Fruit fly (Drosophila melanogaster) whole organism, embryonic: ENCODE measurements around the gene Vm26Ab.
A peak's percentile ranks its signal among the peaks of the same experiment; 100 is the strongest.

ENCODE experiments used
- ATbp ChIP-seq: fragments of 200-800 bp; sonication (Bioruptor generic); optimal IDR thresholded peaks from 2 replicates; lab custom pipeline; 2017; ENCODE audit warnings: missing biosample characterization, mild to moderate bottlenecking, missing genetic modification characterization, missing genetic modification reagents
- CG10654 ChIP-seq: fragments of 200-800 bp; sonication (Bioruptor generic); optimal IDR thresholded peaks from 2 replicates; lab custom pipeline; 2016; ENCODE audit warnings: missing biosample characterization, missing genetic modification characterization
- CG10979 ChIP-seq: fragments of 200-800 bp; sonication (Bioruptor generic); optimal IDR thresholded peaks from 2 replicates; lab custom pipeline; 2018; ENCODE audit warnings: missing biosample characterization, mild to moderate bottlenecking, missing genetic modification characterization, moderate library complexity
- CG12104 ChIP-seq: fragments of 200-800 bp; sonication (Bioruptor generic); optimal IDR thresholded peaks from 3 replicates; lab custom pipeline; 2016; ENCODE audit warnings: missing biosample characterization, missing genetic modification characterization
- CG12155 ChIP-seq: fragments of 200-800 bp; sonication (Bioruptor generic); optimal IDR thresholded peaks from 3 replicates; lab custom pipeline; 2016; ENCODE audit warnings: missing biosample characterization, missing genetic modification characterization
- CG1233 ChIP-seq: fragments of 200-800 bp; sonication (Bioruptor generic); optimal IDR thresholded peaks from 4 replicates; lab custom pipeline; 2018; ENCODE audit warnings: missing biosample characterization, mild to moderate bottlenecking, missing genetic modification characterization
- CG12391 ChIP-seq: fragments of 200-800 bp; sonication (Bioruptor generic); optimal IDR thresholded peaks from 3 replicates; lab custom pipeline; 2018; ENCODE audit warnings: missing biosample characterization, mild to moderate bottlenecking, missing genetic modification characterization, moderate library complexity
- CG12659 ChIP-seq: fragments of 200-800 bp; sonication (Bioruptor generic); optimal IDR thresholded peaks from 3 replicates; lab custom pipeline; 2017; ENCODE audit warnings: mild to moderate bottlenecking, missing biosample characterization, missing genetic modification reagents, missing genetic modification characterization
- CG13775 ChIP-seq: fragments of 200-800 bp; sonication (Bioruptor generic); optimal IDR thresholded peaks from 3 replicates; lab custom pipeline; 2017; ENCODE audit warnings: missing biosample characterization, mild to moderate bottlenecking, missing genetic modification characterization
- CG13894 ChIP-seq: fragments of 200-800 bp; sonication (Bioruptor generic); optimal IDR thresholded peaks from 3 replicates; lab custom pipeline; 2018; ENCODE audit warnings: missing biosample characterization, mild to moderate bottlenecking, missing genetic modification characterization, moderate library complexity
- CG14710 ChIP-seq: fragments of 200-800 bp; sonication (Bioruptor generic); optimal IDR thresholded peaks from 3 replicates; lab custom pipeline; 2019; ENCODE audit warnings: missing biosample characterization, mild to moderate bottlenecking, missing genetic modification characterization, moderate library complexity
- CG17186 ChIP-seq: fragments of 200-800 bp; sonication (Bioruptor generic); optimal IDR thresholded peaks from 3 replicates; lab custom pipeline; 2017; ENCODE audit warnings: missing biosample characterization, missing genetic modification reagents, missing genetic modification characterization
- CG17385 ChIP-seq: fragments of 200-800 bp; sonication (Bioruptor generic); optimal IDR thresholded peaks from 3 replicates; lab custom pipeline; 2018; ENCODE audit warnings: missing biosample characterization, mild to moderate bottlenecking, missing genetic modification characterization
- CG30403 ChIP-seq: fragments of 200-800 bp; sonication (Bioruptor generic); optimal IDR thresholded peaks from 3 replicates; lab custom pipeline; 2016; ENCODE audit warnings: missing biosample characterization, missing genetic modification characterization
- CG33557 ChIP-seq: fragments of 200-800 bp; sonication (Bioruptor generic); optimal IDR thresholded peaks from 2 replicates; lab custom pipeline; 2019; ENCODE audit warnings: missing biosample characterization, mild to moderate bottlenecking, missing genetic modification characterization, moderate library complexity
- CG4404 ChIP-seq: fragments of 200-800 bp; sonication (Bioruptor generic); IDR thresholded peaks from 2 replicates; pipeline ENCODE4 v1.3.6; 2022; ENCODE audit warnings: missing biosample characterization, missing genetic modification characterization
- CG8478 ChIP-seq: fragments of >200 bp; optimal IDR thresholded peaks from 2 replicates; lab custom pipeline; 2018
- CG8924 ChIP-seq: fragments of 200-800 bp; optimal IDR thresholded peaks from 3 replicates; lab custom pipeline; 2019; ENCODE audit warnings: missing biosample characterization, mild to moderate bottlenecking, missing genetic modification characterization, moderate library complexity
- CoRest ChIP-seq: fragments of 200-800 bp; sonication (Bioruptor generic); optimal IDR thresholded peaks from 3 replicates; lab custom pipeline; 2018; ENCODE audit warnings: missing biosample characterization, mild to moderate bottlenecking, missing genetic modification characterization, moderate library complexity
- Dad ChIP-seq: fragments of 200-800 bp; sonication (Bioruptor generic); optimal IDR thresholded peaks from 3 replicates; lab custom pipeline; 2016; ENCODE audit warnings: missing biosample characterization, missing genetic modification characterization
- Doc3 ChIP-seq: fragments of 200-800 bp; sonication (Bioruptor generic); IDR thresholded peaks from 3 replicates; pipeline ENCODE4 v1.3.6; 2022; ENCODE audit warnings: missing biosample characterization, missing genetic modification characterization; ENCODE audit not compliant: partially characterized antibody
- Ets65A ChIP-seq: fragments of 200-800 bp; sonication (Bioruptor generic); peaks from one replicate; lab custom pipeline; 2016; ENCODE audit warnings: missing biosample characterization, missing genetic modification characterization
- HLHmδ ChIP-seq: fragments of 200-800 bp; sonication (Bioruptor generic); optimal IDR thresholded peaks from 2 replicates; lab custom pipeline; 2018; ENCODE audit warnings: missing biosample characterization, mild to moderate bottlenecking, missing genetic modification characterization, moderate library complexity
- Hsf ChIP-seq: fragments of 200-800 bp; sonication (Bioruptor generic); optimal IDR thresholded peaks from 3 replicates; lab custom pipeline; 2016; ENCODE audit warnings: missing biosample characterization, missing genetic modification characterization
- MTF-1 ChIP-seq: fragments of 200-800 bp; sonication (Bioruptor generic); optimal IDR thresholded peaks from 2 replicates; lab custom pipeline; 2018; ENCODE audit warnings: missing biosample characterization, mild to moderate bottlenecking, missing genetic modification characterization, borderline replicate concordance
- Trl ChIP-seq, 3 experiments: fragments of >200 bp in 2 of 3; fragments of 200-800 bp in 1 of 3; sonication (Bioruptor generic) in 1 of 3; optimal IDR thresholded peaks; 2 replicates in 1 of 3; 3 replicates in 2 of 3; lab custom pipeline; 2016 to 2017; ENCODE audit warnings: missing biosample characterization in 1 of 3, missing genetic modification characterization in 1 of 3
- ac ChIP-seq: fragments of 200-800 bp; sonication (Bioruptor generic); optimal IDR thresholded peaks from 3 replicates; lab custom pipeline; 2017; ENCODE audit warnings: missing biosample characterization, mild to moderate bottlenecking, missing genetic modification characterization
- ash1 ChIP-seq: fragments of 200-800 bp; sonication (Bioruptor generic); optimal IDR thresholded peaks from 2 replicates; lab custom pipeline; 2018; ENCODE audit warnings: missing biosample characterization, mild to moderate bottlenecking, missing genetic modification characterization
- cwo ChIP-seq: fragments of 200-800 bp; sonication (Bioruptor generic); optimal IDR thresholded peaks from 3 replicates; lab custom pipeline; 2017; ENCODE audit warnings: missing biosample characterization, missing genetic modification characterization, mild to moderate bottlenecking, moderate library complexity, missing genetic modification reagents
- dimm ChIP-seq: fragments of 200-800 bp; sonication (Bioruptor generic); IDR thresholded peaks from 2 replicates; pipeline ENCODE4 v1.3.6; 2022; ENCODE audit warnings: missing biosample characterization, missing genetic modification characterization
- dmrt11E ChIP-seq: fragments of 200-800 bp; sonication (Bioruptor generic); optimal IDR thresholded peaks from 3 replicates; lab custom pipeline; 2018; ENCODE audit warnings: missing biosample characterization, mild to moderate bottlenecking, missing genetic modification characterization, moderate library complexity
- dmrt99B ChIP-seq: fragments of 200-800 bp; sonication (Bioruptor generic); optimal IDR thresholded peaks from 2 replicates; lab custom pipeline; 2018; ENCODE audit warnings: missing biosample characterization, mild to moderate bottlenecking, missing genetic modification characterization, moderate library complexity
- fu2 ChIP-seq: fragments of 200-800 bp; sonication (Bioruptor generic); optimal IDR thresholded peaks from 2 replicates; lab custom pipeline; 2016; ENCODE audit warnings: missing biosample characterization, missing genetic modification characterization
- gcm ChIP-seq: fragments of 200-800 bp; sonication (Bioruptor generic); optimal IDR thresholded peaks from 2 replicates; lab custom pipeline; 2019; ENCODE audit warnings: missing biosample characterization, mild to moderate bottlenecking, missing genetic modification characterization, moderate library complexity
- gcm2 ChIP-seq: fragments of 200-800 bp; sonication (Bioruptor generic); optimal IDR thresholded peaks from 2 replicates; lab custom pipeline; 2016; ENCODE audit warnings: missing biosample characterization, missing genetic modification characterization
- gem ChIP-seq: fragments of 200-800 bp; sonication (Bioruptor generic); optimal IDR thresholded peaks from 2 replicates; lab custom pipeline; 2019; ENCODE audit warnings: missing biosample characterization, mild to moderate bottlenecking, missing genetic modification characterization, moderate library complexity
- odd ChIP-seq: fragments of 200-800 bp; sonication (Bioruptor generic); optimal IDR thresholded peaks from 2 replicates; lab custom pipeline; 2017; ENCODE audit warnings: missing biosample characterization, mild to moderate bottlenecking, missing genetic modification characterization
- scrt ChIP-seq: fragments of 200-800 bp; sonication (Bioruptor generic); optimal IDR thresholded peaks from 2 replicates; lab custom pipeline; 2018; ENCODE audit warnings: missing biosample characterization, mild to moderate bottlenecking, missing genetic modification characterization, moderate library complexity
- sqz ChIP-seq: fragments of 200-800 bp; sonication (Bioruptor generic); optimal IDR thresholded peaks from 3 replicates; lab custom pipeline; 2018; ENCODE audit warnings: missing biosample characterization, mild to moderate bottlenecking, missing genetic modification characterization
- trh ChIP-seq: fragments of 200-800 bp; sonication (Bioruptor generic); optimal IDR thresholded peaks from 2 replicates; lab custom pipeline; 2016; ENCODE audit warnings: missing biosample characterization, missing genetic modification characterization
- tx ChIP-seq: fragments of 200-800 bp; sonication (Bioruptor generic); optimal IDR thresholded peaks from 2 replicates; lab custom pipeline; 2016; ENCODE audit warnings: missing biosample characterization, missing genetic modification characterization
- unpg ChIP-seq: fragments of 200-800 bp; sonication (Bioruptor generic); optimal IDR thresholded peaks from 3 replicates; lab custom pipeline; 2018; ENCODE audit warnings: missing biosample characterization, mild to moderate bottlenecking, missing genetic modification characterization, moderate library complexity
- vfl ChIP-seq: fragments of 200-800 bp; sonication (Bioruptor generic); optimal IDR thresholded peaks from 2 replicates; lab custom pipeline; 2016; ENCODE audit warnings: missing biosample characterization, missing genetic modification characterization
- wdn ChIP-seq: fragments of 200-800 bp; sonication (Bioruptor generic); IDR thresholded peaks from 2 replicates; pipeline ENCODE4 v1.3.6; 2022; ENCODE audit warnings: missing biosample characterization, missing genetic modification characterization
- zfh1 ChIP-seq: fragments of 200-800 bp; sonication (Bioruptor generic); IDR thresholded peaks from 3 replicates; pipeline ENCODE4 v1.3.6; 2022; ENCODE audit warnings: missing biosample characterization, missing genetic modification characterization
- zfh2 ChIP-seq: fragments of 200-800 bp; sonication (Bioruptor generic); optimal IDR thresholded peaks from 2 replicates; lab custom pipeline; 2016; ENCODE audit warnings: missing biosample characterization, missing genetic modification characterization

The Vm26Ab gene

dm6 chr2L:5980862-5981432, 24.1 kb downstream of the Vm26Ab start, which contains the start of gene chic (continued):
- peak; percentile 12 for TF ChIP-seq dmrt99B (tag; lab: Kevin White, UChicago)
- TF ChIP-seq vfl = peak; percentile 8
- TF ChIP-seq CG8478 (lab: Kevin White, UChicago) = peak; percentile 28
- TF ChIP-seq scrt (GFP tag; lab: Kevin White, UChicago) = peak; percentile 22
- TF ChIP-seq zfh2 (GFP tag; lab: Kevin White, UChicago) = peak; percentile 36
- TF ChIP-seq gem (tag; lab: Kevin White, UChicago) = peak; percentile 29
- TF ChIP-seq fu2 (GFP tag; lab: Kevin White, UChicago) = peak; percentile 0
- TF ChIP-seq CG13894 (tag; lab: Kevin White, UChicago) = peak; percentile 55
- no peak for TF ChIP-seq zfh1 (GFP tag; lab: Robert Waterston, UW)
- no peak for TF ChIP-seq trh (GFP tag; lab: Kevin White, UChicago)
- TF ChIP-seq CG10654 (GFP tag; lab: Kevin White, UChicago) = no peak
- TF ChIP-seq Dad (GFP tag; lab: Kevin White, UChicago) = peak; percentile 13
- TF ChIP-seq Hsf (GFP tag; lab: Kevin White, UChicago) = peak; percentile 10

- TF ChIP-seq CoRest (tag; lab: Kevin White, UChicago) (peak; percentile 53), gcm (GFP tag; lab: Kevin White, UChicago) (peak; percentile 75), CG13775 (peak; percentile 48), wdn (GFP tag; lab: Robert Waterston, UW) (no peak), Trl (optimal IDR thresholded peaks at IDR 0.05; lab: Kevin White, UChicago) (peak; percentile 84 to 90), Trl (GFP tag; optimal IDR thresholded peaks at IDR 0.05; lab: Kevin White, UChicago) (no peak), odd (peak; percentile 52), tx (GFP tag; lab: Kevin White, UChicago) (no peak), unpg (GFP tag; lab: Kevin White, UChicago) (peak; percentile 27), ac (no peak), CG12391 (tag; lab: Kevin White, UChicago) (peak; percentile 25), CG4404 (no peak), ash1 (GFP tag; lab: Kevin White, UChicago) (no peak), cwo (peak; percentile 89), CG1233 (GFP tag; lab: Kevin White, UChicago) (peak; percentile 44), Doc3 (GFP tag; lab: Robert Waterston, UW) (no peak), CG30403 (GFP tag; lab: Kevin White, UChicago) (peak; percentile 1), gcm2 (GFP tag; lab: Kevin White, UChicago) (peak; percentile 13), dmrt11E (peak; percentile 26), CG14710 (tag; lab: Kevin White, UChicago) (peak; percentile 73), CG8924 (tag; lab: Kevin White, UChicago) (peak; percentile 27), MTF-1 (GFP tag; lab: Kevin White, UChicago) (peak; percentile 37), CG17385 (peak; percentile 16), CG12659 (peak; percentile 54), CG10979 (tag; lab: Kevin White, UChicago) (peak; percentile 1), ATbp (GFP tag; lab: Kevin White, UChicago) (peak; percentile 4), CG12104 (GFP tag; lab: Kevin White, UChicago) (peak; percentile 36), dimm (GFP tag; lab: Robert Waterston, UW) (no peak), CG12155 (GFP tag; lab: Kevin White, UChicago) (no peak), CG33557 (peak; percentile 25), Ets65A (GFP tag; lab: Kevin White, UChicago) (peak; percentile 90), HLHmδ (peak; percentile 6), sqz (peak; percentile 75), CG17186 (GFP tag; lab: Kevin White, UChicago) (peak; percentile 64)
These were observed 24.9 kb downstream of the Vm26Ab start, which contains the start of gene eIF4A for dm6 chr2L:5981433-5982333. eIF4A (plus strand) TSS chr2L:5981764.
